Worm (Caenorhabditis elegans) whole organism, midembryonic: ENCODE measurements around the gene mam-6.

ENCODE experiments used
- cog-1 ChIP-seq: sonication (generic microtip); optimal IDR thresholded peaks from 2 replicates; lab custom pipeline; 2016; ENCODE audit warnings: missing genetic modification characterization, missing compliant biosample characterization
- flt-1 ChIP-seq: fragments of 200-800 bp; sonication (Bioruptor generic); IDR thresholded peaks from 2 replicates; pipeline ENCODE4 v1.3.6; 2022; ENCODE audit warnings: missing genetic modification characterization, missing compliant biosample characterization
- klf-2 ChIP-seq: fragments of 200-800 bp; sonication (Bioruptor generic); conservative IDR thresholded peaks from 2 replicates; pipeline ENCODE4 v1.3.6; 2022; ENCODE audit warnings: missing genetic modification reagents, missing genetic modification characterization, missing compliant biosample characterization
- med-1 ChIP-seq: sonication (generic microtip); optimal IDR thresholded peaks from 2 replicates; lab custom pipeline; 2017; ENCODE audit warnings: missing genetic modification characterization, mild to moderate bottlenecking, missing compliant biosample characterization, antibody characterized with exemption, missing genetic modification reagents; ENCODE audit not compliant: insufficient read depth
- ref-1 ChIP-seq: fragments of 200-800 bp; sonication (Bioruptor generic); conservative IDR thresholded peaks from 2 replicates; pipeline ENCODE4 v1.3.6; 2022; ENCODE audit warnings: missing genetic modification reagents, missing genetic modification characterization, missing compliant biosample characterization
- tab-1 ChIP-seq: fragments of 200-800 bp; sonication (Bioruptor generic); IDR thresholded peaks from 2 replicates; pipeline ENCODE4 v1.3.6; 2022; ENCODE audit warnings: missing genetic modification characterization, missing compliant biosample characterization
- ztf-23 ChIP-seq: fragments of 200-800 bp; sonication (Bioruptor generic); IDR thresholded peaks from 2 replicates; pipeline ENCODE4 v1.3.6; 2022; ENCODE audit warnings: missing genetic modification reagents, missing genetic modification characterization, missing compliant biosample characterization
- ztf-29 ChIP-seq: fragments of 200-800 bp; sonication (Bioruptor generic); IDR thresholded peaks from 2 replicates; pipeline ENCODE4 v1.3.6; 2022; ENCODE audit warnings: missing genetic modification reagents, missing genetic modification characterization, missing compliant biosample characterization

ce11 chrX:15115748-15116147, 46.6 kb upstream of the mam-6 start:
- TF ChIP-seq klf-2 (no peak), ztf-29 (GFP tag; lab: Robert Waterston, UW) (no peak), flt-1 (no peak), cog-1 (tag; lab: Kevin White, UChicago) (no peak), ref-1 (GFP tag; lab: Robert Waterston, UW) (no peak), ztf-23 (no peak), tab-1 (GFP tag; lab: Robert Waterston, UW) (no peak), med-1 (GFP tag; lab: Kevin White, UChicago) (no peak)
